Worm (Caenorhabditis elegans): Measurements from ENCODE around the gene T10B5.3.

Gene T10B5.3

ce11 chrV:1907350-1907749, 37.8 kb upstream of the T10B5.3 start, which contains the start of gene Y32G9A.5:
Y32G9A.5 (plus strand) TSS chrV:1907650.
- no peak for TF ChIP-seq ztf-11 (tag; optimal IDR thresholded peaks at IDR 0.05)
- no peak for TF ChIP-seq nhr-28 (tag; optimal IDR thresholded peaks at IDR 0.05)
- no peak for TF ChIP-seq bed-3 (GFP tag; optimal IDR thresholded peaks at IDR 0.05)
- TF ChIP-seq lin-13 (tag; optimal IDR thresholded peaks at IDR 0.05): no peak
- TF ChIP-seq zip-8 (tag; optimal IDR thresholded peaks at IDR 0.05): no peak
- no peak for TF ChIP-seq hlh-1 (tag; optimal IDR thresholded peaks at IDR 0.05)
- no peak for TF ChIP-seq unc-62 (GFP tag; optimal IDR thresholded peaks at IDR 0.05)
- TF ChIP-seq pha-4 (tag; optimal IDR thresholded peaks at IDR 0.05): no peak
- TF ChIP-seq ceh-43 (GFP tag; optimal IDR thresholded peaks at IDR 0.05): no peak
- no peak for TF ChIP-seq ceh-83 (GFP tag; optimal IDR thresholded peaks at IDR 0.05)
- TF ChIP-seq nhr-2 (tag; optimal IDR thresholded peaks at IDR 0.05): no peak
- no peak for TF ChIP-seq M03D4.4 (tag; optimal IDR thresholded peaks at IDR 0.05)
- TF ChIP-seq lin-32 (GFP tag; optimal IDR thresholded peaks at IDR 0.05): no peak
- no peak for TF ChIP-seq elt-3 (tag; optimal IDR thresholded peaks at IDR 0.05)
- no peak for TF ChIP-seq nhr-12 (tag; optimal IDR thresholded peaks at IDR 0.05)

DNA sequence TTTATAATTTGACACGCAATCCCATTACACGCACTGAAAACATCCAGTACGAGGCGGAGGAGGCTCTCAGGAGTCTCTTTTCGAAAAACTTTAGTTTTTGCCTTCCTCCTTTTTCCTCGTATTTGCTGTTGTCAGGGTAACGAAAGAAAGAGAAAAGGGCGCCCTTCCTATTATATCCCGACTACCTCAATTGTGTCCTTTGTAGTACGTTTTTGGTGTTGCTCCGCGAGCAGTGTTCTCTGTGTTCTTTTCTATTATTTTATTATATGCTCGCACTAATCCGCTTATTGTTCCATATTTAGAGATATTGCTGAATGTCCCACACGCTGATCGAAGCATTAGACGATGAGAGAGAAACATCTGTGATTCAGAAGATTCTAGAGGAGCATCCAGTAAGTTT, 25.9 kb upstream of the T10B5.3 start, which contains the start of gene nphp-2:
Gene nphp-2 (plus strand): TSS at position 301 of the 400 bp plus-strand sequence.
- no peak for TF ChIP-seq mls-2 (tag; optimal IDR thresholded peaks at IDR 0.05)
- TF ChIP-seq hlh-1 (tag; optimal IDR thresholded peaks at IDR 0.05): no peak
- no peak for TF ChIP-seq mep-1 (tag; optimal IDR thresholded peaks at IDR 0.05)
- no peak for TF ChIP-seq bed-3 (GFP tag; optimal IDR thresholded peaks at IDR 0.05)
- TF ChIP-seq elt-3 (tag; optimal IDR thresholded peaks at IDR 0.05): no peak
- no peak for TF ChIP-seq snpc-4 (tag; optimal IDR thresholded peaks at IDR 0.05)
- TF ChIP-seq lin-32 (GFP tag; optimal IDR thresholded peaks at IDR 0.05): no peak
- no peak for TF ChIP-seq ceh-43 (GFP tag; optimal IDR thresholded peaks at IDR 0.05)
- no peak for TF ChIP-seq cnd-1 (tag; optimal IDR thresholded peaks at IDR 0.05)
- TF ChIP-seq tbx-8 (GFP tag; optimal IDR thresholded peaks at IDR 0.05): no peak
- TF ChIP-seq nhr-76 (tag; optimal IDR thresholded peaks at IDR 0.05): no peak
- no peak for TF ChIP-seq nhr-2 (tag; optimal IDR thresholded peaks at IDR 0.05)
- TF ChIP-seq ceh-83 (GFP tag; optimal IDR thresholded peaks at IDR 0.05): no peak
- no peak for TF ChIP-seq lsy-2 (tag; optimal IDR thresholded peaks at IDR 0.05)
- TF ChIP-seq sptf-1 (tag; optimal IDR thresholded peaks at IDR 0.05): no peak
- TF ChIP-seq nhr-12 (tag; optimal IDR thresholded peaks at IDR 0.05): no peak
- TF ChIP-seq nhr-28 (tag; optimal IDR thresholded peaks at IDR 0.05): no peak

- no peak for TF ChIP-seq unc-120 (tag; optimal IDR thresholded peaks at IDR 0.05; ENCODE audit: poor library complexity, severe bottlenecking)
- TF ChIP-seq lsy-2 (tag; optimal IDR thresholded peaks at IDR 0.05): peak; percentile 85
- TF ChIP-seq bed-3 (GFP tag; optimal IDR thresholded peaks at IDR 0.05): no peak
Measured at ce11 chrV:1892567-1893277, 23.1 kb upstream of the T10B5.3 start, which contains the start of gene zig-11. zig-11 (minus strand) TSS chrV:1892939.

ce11 chrV:1889996-1890395, 20.4 kb upstream of the T10B5.3 start:
- no peak for TF ChIP-seq nhr-76 (tag; optimal IDR thresholded peaks at IDR 0.05)
- peak; percentile 48 for TF ChIP-seq hlh-1 (tag; optimal IDR thresholded peaks at IDR 0.05)
- no peak for TF ChIP-seq nhr-2 (tag; optimal IDR thresholded peaks at IDR 0.05)

DNA sequence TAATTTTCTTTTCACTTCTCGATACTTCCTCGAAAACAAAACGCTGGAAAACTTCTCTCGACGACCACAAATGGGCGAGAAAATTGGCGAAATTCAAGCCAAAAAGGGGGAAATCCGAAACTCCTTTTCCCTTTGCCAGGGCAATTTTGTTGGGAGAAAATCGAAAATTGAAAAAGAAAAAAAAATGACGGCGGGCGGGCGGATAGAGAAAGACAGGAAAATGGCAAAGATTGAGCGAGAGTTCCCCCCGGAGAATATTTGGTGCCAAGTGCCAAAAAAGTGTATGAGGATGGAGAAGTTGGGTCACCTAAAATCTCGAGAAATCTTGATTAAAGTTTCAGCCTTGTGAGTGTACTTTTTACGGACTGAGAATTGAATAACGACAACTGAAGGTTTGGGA, 18.7 kb upstream of the T10B5.3 start:
- TF ChIP-seq mep-1 (tag; optimal IDR thresholded peaks at IDR 0.05) (no peak), ham-2 (GFP tag; optimal IDR thresholded peaks at IDR 0.05) (no peak), ces-1 (GFP tag; optimal IDR thresholded peaks at IDR 0.05) (no peak), cnd-1 (tag; optimal IDR thresholded peaks at IDR 0.05) (no peak), nhr-237 (tag; optimal IDR thresholded peaks at IDR 0.05) (no peak), blmp-1 (tag; optimal IDR thresholded peaks at IDR 0.05) (no peak), unc-39 (tag; optimal IDR thresholded peaks at IDR 0.05) (no peak), elt-1 (tag; optimal IDR thresholded peaks at IDR 0.05; ENCODE audit: borderline replicate concordance, insufficient read depth) (no peak), ceh-83 (GFP tag; optimal IDR thresholded peaks at IDR 0.05) (no peak), nhr-28 (tag; optimal IDR thresholded peaks at IDR 0.05) (no peak)
